Worm (Caenorhabditis elegans): ENCODE data around the gene cyn-9.

DNA sequence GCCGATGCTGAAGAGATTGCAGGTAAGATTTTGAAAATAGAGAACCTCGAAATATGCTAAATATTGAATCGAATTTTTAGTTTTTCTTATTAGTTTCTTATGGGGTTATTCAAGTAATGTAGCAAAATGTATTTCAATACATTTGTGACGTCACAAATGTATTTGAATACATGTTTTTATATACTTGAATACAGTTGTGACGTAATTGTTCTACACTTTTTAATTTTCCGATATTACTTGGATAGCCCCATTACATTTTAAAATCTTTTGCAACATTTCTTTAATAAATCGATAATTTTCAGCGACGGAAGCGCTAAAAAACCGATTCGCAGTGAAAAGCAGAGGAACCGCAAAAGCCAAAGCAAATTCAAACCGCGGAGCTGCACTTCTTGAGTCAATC, 38.9 kb upstream of the cyn-9 start:
- TF ChIP-seq dao-5 (tag; optimal IDR thresholded peaks at IDR 0.05), result no peak
- TF ChIP-seq him-1 (tag; optimal IDR thresholded peaks at IDR 0.05), result no peak

Measured in whole organism, L4/young adult.